Fruit fly (Drosophila melanogaster): Measurements from ENCODE around the gene CG2926.
A peak's percentile ranks its signal among the peaks of the same experiment; 100 is the strongest.

CG2926 gene

DNA sequence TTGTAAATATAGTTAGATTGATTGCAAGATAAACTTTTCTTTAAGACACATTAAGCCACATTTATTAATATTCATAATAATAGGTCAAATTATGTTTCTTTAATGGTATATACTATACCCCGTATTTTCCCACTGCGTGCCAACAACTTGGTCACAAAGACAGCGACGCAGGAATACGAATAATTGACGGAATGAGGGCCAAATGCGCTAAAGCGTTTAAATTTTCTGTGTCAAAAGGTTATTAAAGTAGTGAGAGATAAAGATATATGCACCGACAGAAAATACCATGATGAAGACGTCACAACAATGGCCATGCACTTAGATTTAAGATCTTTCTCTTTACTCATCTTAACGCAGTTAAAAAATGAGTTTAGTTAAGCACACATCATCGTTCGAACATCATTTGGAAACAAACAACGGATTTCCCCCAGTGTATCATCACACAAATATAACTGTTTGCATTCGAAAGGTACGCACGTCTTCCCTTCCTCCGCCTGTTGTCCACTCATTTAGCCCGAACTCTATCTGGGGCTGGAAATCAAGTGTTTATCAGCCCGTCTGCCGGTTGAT is 32.3 kb upstream of the CG2926 start (continued):
- TF ChIP-seq Antp (GFP tag; optimal IDR thresholded peaks at IDR 0.05) (peak; percentile 73), CG16813 (GFP tag; IDR thresholded peaks at IDR 0.05; ENCODE audit: partially characterized antibody) (no peak), gce (GFP tag; IDR thresholded peaks at IDR 0.05) (peak; percentile 74), nmo (GFP tag; optimal IDR thresholded peaks at IDR 0.05) (peak; percentile 76), CG4854 (GFP tag; optimal IDR thresholded peaks at IDR 0.05) (no peak), crol (GFP tag; IDR thresholded peaks at IDR 0.05) (peak; percentile 82), CG2889 (GFP tag; IDR thresholded peaks at IDR 0.05) (no peak), CG43689 (GFP tag; IDR thresholded peaks at IDR 0.05) (no peak; the same call in 1 of the 2 replicates), Bgb (GFP tag; IDR thresholded peaks at IDR 0.05; ENCODE audit: partially characterized antibody) (no peak), exex (tag; optimal IDR thresholded peaks at IDR 0.05) (peak; percentile 18), al (GFP tag; IDR thresholded peaks at IDR 0.05) (no peak), zfh1 (GFP tag; IDR thresholded peaks at IDR 0.05) (peak; percentile 74), Vsx1 (GFP tag; optimal IDR thresholded peaks at IDR 0.05) (peak; percentile 9), CG10209 (GFP tag; optimal IDR thresholded peaks at IDR 0.05) (peak; percentile 63), ewg (GFP tag; optimal IDR thresholded peaks at IDR 0.05) (peak; percentile 49), zfh2 (GFP tag; optimal IDR thresholded peaks at IDR 0.05) (peak; percentile 38), Bdp1 (GFP tag; optimal IDR thresholded peaks at IDR 0.05) (no peak), org-1 (GFP tag; optimal IDR thresholded peaks at IDR 0.05) (peak; percentile 69), Sin3A (optimal IDR thresholded peaks at IDR 0.05) (no peak), CG13424 (tag; optimal IDR thresholded peaks at IDR 0.05) (peak; percentile 60), slbo (GFP tag; IDR thresholded peaks at IDR 0.05) (peak; percentile 71), esg (GFP tag; conservative IDR thresholded peaks at IDR 0.05) (peak; percentile 53; the same call in 1 of the 2 replicates), Fer2 (tag; optimal IDR thresholded peaks at IDR 0.05) (no peak), CG6175 (GFP tag; IDR thresholded peaks at IDR 0.05) (no peak), odd (GFP tag; optimal IDR thresholded peaks at IDR 0.05) (peak; percentile 51), Deaf1 (tag; optimal IDR thresholded peaks at IDR 0.05) (peak; percentile 25), repo (GFP tag; optimal IDR thresholded peaks at IDR 0.05) (peak; percentile 46), hkb (optimal IDR thresholded peaks at IDR 0.05) (no peak), hkb (GFP tag; IDR thresholded peaks at IDR 0.05) (peak; percentile 71), Jarid2 (GFP tag; optimal IDR thresholded peaks at IDR 0.05) (no peak), CG17912 (GFP tag; optimal IDR thresholded peaks at IDR 0.05) (no peak), CG1529 (GFP tag; optimal IDR thresholded peaks at IDR 0.05) (peak; percentile 42), CG8281 (tag; optimal IDR thresholded peaks at IDR 0.05) (peak; percentile 61), zen2 (GFP tag; IDR thresholded peaks at IDR 0.05; ENCODE audit: partially characterized antibody) (no peak), CG3065 (GFP tag; optimal IDR thresholded peaks at IDR 0.05) (no peak), Poxn (GFP tag; IDR thresholded peaks at IDR 0.05) (no peak), lab (GFP tag; optimal IDR thresholded peaks at IDR 0.05) (peak; percentile 44), emc (GFP tag; optimal IDR thresholded peaks at IDR 0.05) (peak; percentile 24), ssp (GFP tag; IDR thresholded peaks at IDR 0.05) (no peak), onecut (GFP tag; IDR thresholded peaks at IDR 0.05) (peak; percentile 39), Xbp1 (GFP tag; optimal IDR thresholded peaks at IDR 0.05) (peak; percentile 71), E2f2 (GFP tag; IDR thresholded peaks at IDR 0.05) (0 out of 2 replicates have a peak, but pooled peaks have one; percentile 23), Gsc (GFP tag; IDR thresholded peaks at IDR 0.05) (peak; percentile 13; the same call in 1 of the 2 replicates), Hr78 (GFP tag; optimal IDR thresholded peaks at IDR 0.05) (peak in 1 of 2 experiments; percentile 92), Lpt (GFP tag; optimal IDR thresholded peaks at IDR 0.05) (no peak), nerfin-2 (GFP tag; IDR thresholded peaks at IDR 0.05; ENCODE audit: partially characterized antibody) (no peak), dati (GFP tag; IDR thresholded peaks at IDR 0.05) (no peak), Abd-B (GFP tag; optimal IDR thresholded peaks at IDR 0.05) (peak; percentile 71), CG1233 (GFP tag; optimal IDR thresholded peaks at IDR 0.05) (peak; percentile 59), CG31224 (GFP tag; IDR thresholded peaks at IDR 0.05) (no peak), CG32767 (GFP tag; IDR thresholded peaks at IDR 0.05) (no peak)
